Worm (Caenorhabditis elegans) whole organism, young adult: Measurements from ENCODE around the gene cft-1.

ENCODE experiments used
- F23B12.7 ChIP-seq: sonication (generic microtip); optimal IDR thresholded peaks from 2 replicates; lab custom pipeline; 2017; ENCODE audit warnings: missing genetic modification characterization, mild to moderate bottlenecking, missing compliant biosample characterization, antibody characterized with exemption, moderate library complexity; ENCODE audit not compliant: insufficient read depth
- F37B4.10 ChIP-seq: fragments of 200-800 bp; sonication (Bioruptor generic); IDR thresholded peaks from 2 replicates; pipeline ENCODE4 v1.3.6; 2022; ENCODE audit warnings: missing genetic modification characterization, missing compliant biosample characterization
- F57C9.4 ChIP-seq: sonication (generic microtip); optimal IDR thresholded peaks from 2 replicates; lab custom pipeline; 2017; ENCODE audit warnings: mild to moderate bottlenecking, missing genetic modification characterization, missing compliant biosample characterization
- K11D2.4 ChIP-seq: fragments of 200-800 bp; sonication (Bioruptor generic); IDR thresholded peaks from 2 replicates; pipeline ENCODE4 v1.3.6; 2022; ENCODE audit warnings: missing genetic modification reagents, missing genetic modification characterization, missing compliant biosample characterization
- Y53F4B.3 ChIP-seq: fragments of 200-800 bp; sonication (Bioruptor generic); IDR thresholded peaks from 2 replicates; pipeline ENCODE4 v1.3.6; 2022; ENCODE audit warnings: missing genetic modification reagents, missing genetic modification characterization, missing compliant biosample characterization
- Y56A3A.18 ChIP-seq: fragments of 200-800 bp; sonication (Bioruptor generic); IDR thresholded peaks from 2 replicates; pipeline ENCODE4 v1.3.6; 2022; ENCODE audit warnings: missing genetic modification reagents, missing genetic modification characterization, missing compliant biosample characterization
- ama-1 ChIP-seq, 3 experiments: fragments of 150-350 bp in 1 of 3; sonication (generic microtip) in 2 of 3; optimal IDR thresholded peaks; 2 replicates each; lab custom pipeline; 2014 to 2018; ENCODE audit warnings: missing biosample characterization in 2 of 3, missing genetic modification characterization in 2 of 3, missing genetic modification reagents in 2 of 3
- attf-3 ChIP-seq: fragments of 200-800 bp; sonication (Bioruptor generic); conservative IDR thresholded peaks from 2 replicates; pipeline ENCODE4 v1.3.6; 2022; ENCODE audit warnings: missing genetic modification reagents, missing genetic modification characterization, missing compliant biosample characterization
- bed-1 ChIP-seq: fragments of 200-800 bp; sonication (Bioruptor generic); IDR thresholded peaks from 2 replicates; pipeline ENCODE4 v1.3.6; 2022; ENCODE audit warnings: missing genetic modification reagents, missing genetic modification characterization, missing compliant biosample characterization
- cebp-2 ChIP-seq: fragments of 200-800 bp; sonication (Bioruptor generic); IDR thresholded peaks from 2 replicates; pipeline ENCODE4 v1.3.6; 2022; ENCODE audit warnings: missing genetic modification characterization, missing compliant biosample characterization
- ceh-100 ChIP-seq: fragments of 200-800 bp; sonication (Bioruptor generic); IDR thresholded peaks from 2 replicates; pipeline ENCODE4 v1.3.6; 2022; ENCODE audit warnings: missing genetic modification reagents, missing genetic modification characterization, missing compliant biosample characterization
- ceh-58 ChIP-seq: fragments of 200-800 bp; sonication (Bioruptor generic); IDR thresholded peaks from 2 replicates; pipeline ENCODE4 v1.3.6; 2022; ENCODE audit warnings: missing genetic modification characterization, missing compliant biosample characterization
- ceh-79 ChIP-seq: sonication (generic microtip); optimal IDR thresholded peaks from 2 replicates; lab custom pipeline; 2017; ENCODE audit warnings: mild to moderate bottlenecking, missing genetic modification characterization, missing compliant biosample characterization
- ceh-91 ChIP-seq: fragments of 200-800 bp; sonication (Bioruptor generic); IDR thresholded peaks from 2 replicates; pipeline ENCODE4 v1.3.6; 2022; ENCODE audit warnings: missing genetic modification reagents, missing genetic modification characterization, missing compliant biosample characterization
- dox-1 ChIP-seq: fragments of 200-800 bp; sonication (Bioruptor generic); IDR thresholded peaks from 2 replicates; pipeline ENCODE4 v1.3.6; 2022; ENCODE audit warnings: missing genetic modification reagents, missing genetic modification characterization, missing compliant biosample characterization
- dpl-1 ChIP-seq: fragments of 150-350 bp; optimal IDR thresholded peaks from 2 replicates; lab custom pipeline; 2014; ENCODE audit warnings: missing biosample characterization, missing genetic modification reagents, missing genetic modification characterization
- egrh-3 ChIP-seq: fragments of 200-800 bp; sonication (Bioruptor generic); IDR thresholded peaks from 2 replicates; pipeline ENCODE4 v1.3.6; 2022; ENCODE audit warnings: missing genetic modification reagents, missing genetic modification characterization, missing compliant biosample characterization
- fkh-3 ChIP-seq: sonication (generic microtip); optimal IDR thresholded peaks from 2 replicates; lab custom pipeline; 2016; ENCODE audit warnings: mild to moderate bottlenecking, missing genetic modification characterization, missing compliant biosample characterization
- hmg-1.2 ChIP-seq: fragments of 200-800 bp; sonication (Bioruptor generic); IDR thresholded peaks from 2 replicates; pipeline ENCODE4 v1.3.6; 2022; ENCODE audit warnings: missing genetic modification reagents, missing genetic modification characterization, missing compliant biosample characterization
- hmg-20 ChIP-seq: fragments of 200-800 bp; sonication (Bioruptor generic); IDR thresholded peaks from 2 replicates; pipeline ENCODE4 v1.3.6; 2022; ENCODE audit warnings: missing genetic modification reagents, missing genetic modification characterization, missing compliant biosample characterization
- hsf-1 ChIP-seq: fragments of 200-800 bp; sonication (Bioruptor generic); IDR thresholded peaks from 2 replicates; pipeline ENCODE4 v1.3.6; 2022; ENCODE audit warnings: missing genetic modification reagents, missing genetic modification characterization, missing compliant biosample characterization
- lag-1 ChIP-seq: fragments of 200-800 bp; sonication (Bioruptor generic); IDR thresholded peaks from 2 replicates; pipeline ENCODE4 v1.3.6; 2022; ENCODE audit warnings: missing genetic modification reagents, missing genetic modification characterization, missing compliant biosample characterization
- lin-26 ChIP-seq: fragments of 200-800 bp; sonication (Bioruptor generic); IDR thresholded peaks from 2 replicates; pipeline ENCODE4 v1.3.6; 2022; ENCODE audit warnings: missing genetic modification reagents, missing genetic modification characterization, missing compliant biosample characterization
- lin-54 ChIP-seq: fragments of 200-800 bp; sonication (Bioruptor generic); optimal IDR thresholded peaks from 2 replicates; lab custom pipeline; 2018; ENCODE audit warnings: mild to moderate bottlenecking, missing genetic modification characterization, missing compliant biosample characterization
- lsl-1 ChIP-seq: fragments of 200-800 bp; sonication (Bioruptor generic); optimal IDR thresholded peaks from 2 replicates; lab custom pipeline; 2018; ENCODE audit warnings: mild to moderate bottlenecking, missing genetic modification characterization, moderate library complexity, missing compliant biosample characterization
- madf-6 ChIP-seq: fragments of 200-800 bp; sonication (Bioruptor generic); IDR thresholded peaks from 2 replicates; pipeline ENCODE4 v1.3.6; 2022; ENCODE audit warnings: missing genetic modification reagents, missing genetic modification characterization, missing compliant biosample characterization
- madf-8 ChIP-seq: fragments of 200-800 bp; sonication (Bioruptor generic); conservative IDR thresholded peaks from 2 replicates; pipeline ENCODE4 v1.3.6; 2022; ENCODE audit warnings: missing genetic modification reagents, missing genetic modification characterization, missing compliant biosample characterization
- pha-4 ChIP-seq: fragments of 150-350 bp; sonication (generic microtip); optimal IDR thresholded peaks from 2 replicates; lab custom pipeline; 2014; ENCODE audit warnings: missing biosample characterization, missing genetic modification reagents, missing genetic modification characterization
- rcor-1 ChIP-seq: fragments of 200-800 bp; sonication (Bioruptor generic); IDR thresholded peaks from 2 replicates; pipeline ENCODE4 v1.3.6; 2022; ENCODE audit warnings: missing genetic modification reagents, missing genetic modification characterization, missing compliant biosample characterization
- rec-8 ChIP-seq, 2 experiments: sonication (generic microtip); optimal IDR thresholded peaks; 2 replicates each; lab custom pipeline; 2016; ENCODE audit warnings: mild to moderate bottlenecking in 2 of 2, missing genetic modification characterization in 2 of 2, missing genetic modification reagents in 2 of 2, missing genotype in 2 of 2, missing biosample characterization in 1 of 2, missing compliant biosample characterization in 1 of 2, moderate library complexity in 1 of 2
- sdz-38 ChIP-seq: sonication (generic microtip); optimal IDR thresholded peaks from 2 replicates; lab custom pipeline; 2016; ENCODE audit warnings: missing genotype, missing genetic modification characterization, missing compliant biosample characterization
- snpc-1.1 ChIP-seq: sonication (generic microtip); optimal IDR thresholded peaks from 2 replicates; lab custom pipeline; 2017; ENCODE audit warnings: missing genetic modification characterization, mild to moderate bottlenecking, missing compliant biosample characterization, antibody characterized with exemption, moderate library complexity, missing genotype, missing genetic modification reagents; ENCODE audit not compliant: insufficient read depth
- snpc-1.3 ChIP-seq: sonication (generic microtip); optimal IDR thresholded peaks from 2 replicates; lab custom pipeline; 2017; ENCODE audit warnings: missing genetic modification characterization, mild to moderate bottlenecking, missing compliant biosample characterization, antibody characterized with exemption, moderate library complexity, missing genotype, missing genetic modification reagents; ENCODE audit not compliant: insufficient read depth
- snpc-4 ChIP-seq, 5 experiments: fragments of 150-350 bp in 1 of 5; sonication (generic microtip) in 4 of 5; optimal IDR thresholded peaks; 2 replicates each; lab custom pipeline; 2014 to 2018; ENCODE audit warnings: missing genetic modification characterization in 5 of 5, missing biosample characterization in 3 of 5, antibody characterized with exemption in 2 of 5, mild to moderate bottlenecking in 2 of 5, missing compliant biosample characterization in 2 of 5, missing genotype in 2 of 5, moderate library complexity in 2 of 5, missing genetic modification reagents in 1 of 5
- somi-1 ChIP-seq: fragments of 200-800 bp; sonication (Bioruptor generic); optimal IDR thresholded peaks from 2 replicates; lab custom pipeline; 2018; ENCODE audit warnings: mild to moderate bottlenecking, missing genetic modification characterization, missing compliant biosample characterization
- tbp1 ChIP-seq: fragments of 200-800 bp; sonication (Bioruptor generic); optimal IDR thresholded peaks from 2 replicates; lab custom pipeline; 2018; ENCODE audit warnings: mild to moderate bottlenecking, missing genetic modification characterization, missing compliant biosample characterization
- tlf-1 ChIP-seq: fragments of 200-800 bp; sonication (Bioruptor generic); optimal IDR thresholded peaks from 2 replicates; lab custom pipeline; 2018; ENCODE audit warnings: mild to moderate bottlenecking, missing genetic modification characterization, missing compliant biosample characterization
- xnd-1 ChIP-seq: sonication (generic microtip); optimal IDR thresholded peaks from 2 replicates; lab custom pipeline; 2016; ENCODE audit warnings: missing genotype, missing genetic modification reagents, missing genetic modification characterization, missing compliant biosample characterization
- zim-3 ChIP-seq: sonication (generic microtip); optimal IDR thresholded peaks from 2 replicates; lab custom pipeline; 2017; ENCODE audit warnings: mild to moderate bottlenecking, missing genetic modification characterization, moderate library complexity, missing compliant biosample characterization
- ztf-25 ChIP-seq: fragments of 200-800 bp; sonication (Bioruptor generic); IDR thresholded peaks from 2 replicates; pipeline ENCODE4 v1.3.6; 2022; ENCODE audit warnings: missing genetic modification reagents, missing genetic modification characterization, missing compliant biosample characterization
- ztf-26 ChIP-seq: sonication (generic microtip); optimal IDR thresholded peaks from 2 replicates; lab custom pipeline; 2017; ENCODE audit warnings: missing genetic modification characterization, missing compliant biosample characterization
- ztf-28 ChIP-seq: fragments of 200-800 bp; sonication (Bioruptor generic); IDR thresholded peaks from 2 replicates; pipeline ENCODE4 v1.3.6; 2022; ENCODE audit warnings: missing genetic modification reagents, missing genetic modification characterization, missing compliant biosample characterization

cft-1 gene

DNA sequence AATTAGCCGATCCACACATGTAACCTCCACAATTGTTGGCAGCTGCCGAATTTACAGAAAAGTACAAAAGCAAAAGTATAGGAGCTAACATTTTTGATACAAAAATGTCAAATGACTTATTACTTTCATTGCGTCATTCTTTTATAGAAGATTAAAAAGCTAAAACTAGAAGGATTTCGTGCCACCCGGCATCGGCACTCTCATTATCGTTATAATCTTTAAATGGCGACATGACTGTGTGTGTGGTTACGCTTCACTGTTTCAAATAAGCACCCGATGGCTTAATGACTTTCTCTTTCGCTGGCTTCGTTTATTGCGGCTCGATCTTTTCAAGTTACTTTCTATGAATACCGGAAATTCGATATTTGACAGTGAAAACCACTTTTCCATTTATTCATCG is 4.8 kb upstream of the cft-1 start, which contains the start of gene grl-1:
Gene grl-1, minus strand, starts transcription at position 101 of the 400 bp plus-strand sequence.
- TF ChIP-seq madf-6 (GFP tag; lab: Robert Waterston, UW) (0 out of 2 replicates have a peak, but pooled peaks have one; percentile 20), dpl-1 (no peak)
- TF ChIP-seq, all 124 proteins: peak for 1

DNA sequence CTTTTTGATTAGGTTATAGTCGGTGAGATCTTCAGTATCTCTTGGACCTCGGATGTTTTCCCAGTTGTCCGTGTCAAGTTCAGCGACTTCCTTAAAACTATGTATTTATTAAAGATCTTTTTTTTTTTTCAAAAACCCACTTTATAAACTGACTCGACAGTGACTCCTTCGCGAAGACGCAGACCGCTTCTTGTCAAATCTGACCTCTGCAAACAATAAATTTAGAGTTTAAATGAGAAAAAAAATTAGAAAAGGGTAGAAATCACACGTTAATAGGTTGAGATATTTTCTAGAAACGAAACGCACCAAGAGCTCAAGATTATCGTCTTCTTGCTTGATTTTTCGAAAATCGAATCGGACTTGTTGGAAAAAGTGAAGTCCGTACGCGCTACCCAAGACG is 2.8 kb upstream of the cft-1 start, which contains the start of gene C24G6.8:
Gene C24G6.8, minus strand, starts transcription at position 101 of the 400 bp plus-strand sequence.
- TF ChIP-seq K11D2.4 (GFP tag; lab: Robert Waterston, UW) (no peak), zim-3 (tag; lab: Kevin White, UChicago) (no peak), hsf-1 (GFP tag; lab: Robert Waterston, UW) (no peak)

ce11 chrV:5536240-5536811 is 2.3 kb upstream of the cft-1 start, which contains the start of the genes cox-16 and syp-2:
cox-16 (minus strand) TSS chrV:5536243.
syp-2 (plus strand) TSS chrV:5536487.
- no peak for TF ChIP-seq ceh-79
- TF ChIP-seq F37B4.10 (GFP tag; lab: Robert Waterston, UW): no peak
- TF ChIP-seq snpc-4 (GFP tag; optimal IDR thresholded peaks at IDR 0.05; lab: Kevin White, UChicago): no peak
- TF ChIP-seq snpc-4 (tag; optimal IDR thresholded peaks at IDR 0.05; lab: Kevin White, UChicago): peak in 1 of 4 experiments; percentile 32
- TF ChIP-seq madf-6 (GFP tag; lab: Robert Waterston, UW): peak; percentile 95
- TF ChIP-seq madf-8 (GFP tag; lab: Robert Waterston, UW): peak; percentile 86
- TF ChIP-seq pha-4 (tag; lab: Kevin White, UChicago): no peak
- TF ChIP-seq rec-8 (tag; optimal IDR thresholded peaks at IDR 0.05; lab: Kevin White, UChicago): no peak
- TF ChIP-seq ztf-26 (tag; lab: Kevin White, UChicago): no peak
- no peak for TF ChIP-seq egrh-3 (GFP tag; lab: Robert Waterston, UW)
- TF ChIP-seq attf-3 (GFP tag; lab: Robert Waterston, UW): peak; percentile 93
- TF ChIP-seq hmg-1.2 (GFP tag; lab: Robert Waterston, UW): peak; percentile 25; the same call in 1 of the 2 replicates
- no peak for TF ChIP-seq lin-26 (GFP tag; lab: Robert Waterston, UW)
- peak; percentile 48 for TF ChIP-seq F23B12.7
- TF ChIP-seq Y56A3A.18 (GFP tag; lab: Robert Waterston, UW): no peak
- peak; percentile 31; the same call in 1 of the 2 replicates for TF ChIP-seq rcor-1 (GFP tag; lab: Robert Waterston, UW)
- TF ChIP-seq snpc-1.3: peak; percentile 31
- TF ChIP-seq tbp1 (GFP tag; lab: Kevin White, UChicago): peak; percentile 16
- TF ChIP-seq tlf-1 (GFP tag; lab: Kevin White, UChicago): no peak
- no peak for TF ChIP-seq ama-1 (optimal IDR thresholded peaks at IDR 0.05; lab: Kevin White, UChicago)
- TF ChIP-seq ama-1 (GFP tag; optimal IDR thresholded peaks at IDR 0.05; lab: Kevin White, UChicago): no peak
- TF ChIP-seq ztf-28 (GFP tag; lab: Robert Waterston, UW): no peak
- no peak for TF ChIP-seq lag-1 (GFP tag; lab: Robert Waterston, UW)
- TF ChIP-seq fkh-3: no peak
- TF ChIP-seq ceh-100 (GFP tag; lab: Robert Waterston, UW): no peak
- TF ChIP-seq xnd-1 (tag; lab: Kevin White, UChicago): peak; percentile 88
- peak; percentile 48; the same call in 1 of the 2 replicates for TF ChIP-seq dox-1 (GFP tag; lab: Robert Waterston, UW)
- TF ChIP-seq ceh-58: no peak
- peak; percentile 82 for TF ChIP-seq ceh-91 (GFP tag; lab: Robert Waterston, UW)
- no peak for TF ChIP-seq somi-1 (GFP tag; lab: Kevin White, UChicago)
- no peak for TF ChIP-seq ztf-25 (GFP tag; lab: Robert Waterston, UW)
- TF ChIP-seq lin-54 (GFP tag; lab: Kevin White, UChicago): peak; percentile 58
- TF ChIP-seq snpc-1.1 (tag; lab: Kevin White, UChicago): no peak
- peak; percentile 98 for TF ChIP-seq lsl-1 (GFP tag; lab: Kevin White, UChicago)
- TF ChIP-seq hmg-20 (GFP tag; lab: Robert Waterston, UW): no peak
- TF ChIP-seq sdz-38 (tag; lab: Kevin White, UChicago): no peak
- no peak for TF ChIP-seq bed-1
- no peak for TF ChIP-seq Y53F4B.3 (GFP tag; lab: Robert Waterston, UW)
- no peak for TF ChIP-seq F57C9.4 (tag; lab: Kevin White, UChicago)
- TF ChIP-seq cebp-2: no peak
- TF ChIP-seq dpl-1: no peak
